Fruit fly (Drosophila melanogaster): ENCODE measurements around the gene Rpn3.
A peak's percentile ranks its signal among the peaks of the same experiment; 100 is the strongest.

Gene Rpn3

DNA sequence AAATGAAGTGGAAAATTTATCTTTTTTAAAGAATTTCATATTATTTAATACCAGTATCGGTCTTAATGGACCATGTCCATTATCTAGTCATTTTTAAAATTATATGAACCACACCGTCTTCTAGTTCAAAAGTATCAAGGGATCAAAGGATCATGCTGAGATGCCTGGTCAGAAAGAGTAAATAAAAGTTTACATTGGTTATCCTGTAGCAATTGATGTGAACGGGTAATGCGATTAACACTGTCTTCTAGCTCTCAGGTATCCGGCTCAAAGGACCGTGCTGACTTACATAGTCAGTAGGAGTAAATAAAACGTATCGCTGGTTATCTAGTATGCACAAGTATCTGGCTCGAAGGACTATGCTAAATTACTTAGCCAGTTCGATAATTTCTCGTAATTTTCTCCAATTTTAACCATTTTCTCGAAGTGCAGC is 32.4 kb upstream of the Rpn3 start (continued):
- TF ChIP-seq otp (GFP tag; IDR thresholded peaks at IDR 0.05): no peak
- no peak for TF ChIP-seq Gug (GFP tag; IDR thresholded peaks at IDR 0.05)
- TF ChIP-seq unc-4 (GFP tag; IDR thresholded peaks at IDR 0.05; ENCODE audit: partially characterized antibody): no peak
- peak; percentile 50 for TF ChIP-seq CG9727 (GFP tag; optimal IDR thresholded peaks at IDR 0.05)
- no peak for TF ChIP-seq pnt (GFP tag; optimal IDR thresholded peaks at IDR 0.05)
- TF ChIP-seq so (GFP tag; IDR thresholded peaks at IDR 0.05): no peak
- TF ChIP-seq ro (GFP tag; IDR thresholded peaks at IDR 0.05): no peak
- no peak for TF ChIP-seq fd3F (GFP tag; optimal IDR thresholded peaks at IDR 0.05)
- TF ChIP-seq CG1792 (GFP tag; optimal IDR thresholded peaks at IDR 0.05): no peak
- no peak for TF ChIP-seq CG8388 (GFP tag; optimal IDR thresholded peaks at IDR 0.05)
- TF ChIP-seq CG11247 (GFP tag; IDR thresholded peaks at IDR 0.05): no peak
- no peak for TF ChIP-seq Dad (GFP tag; optimal IDR thresholded peaks at IDR 0.05)
- TF ChIP-seq NfI (GFP tag; optimal IDR thresholded peaks at IDR 0.05): no peak
- TF ChIP-seq ken (GFP tag; IDR thresholded peaks at IDR 0.05): no peak
- no peak for TF ChIP-seq nau (GFP tag; optimal IDR thresholded peaks at IDR 0.05)
- no peak for TF ChIP-seq ATbp (GFP tag; optimal IDR thresholded peaks at IDR 0.05)
- TF ChIP-seq MTF-1 (GFP tag; optimal IDR thresholded peaks at IDR 0.05; ENCODE audit: borderline replicate concordance): no peak
- TF ChIP-seq TFAM (GFP tag; optimal IDR thresholded peaks at IDR 0.05): no peak
- no peak for TF ChIP-seq crc (GFP tag; optimal IDR thresholded peaks at IDR 0.05)
- TF ChIP-seq H2.0 (GFP tag; IDR thresholded peaks at IDR 0.05): no peak
- TF ChIP-seq sd (tag; optimal IDR thresholded peaks at IDR 0.05): no peak
- no peak for TF ChIP-seq NC2α (GFP tag; optimal IDR thresholded peaks at IDR 0.05)
- TF ChIP-seq CG1647 (GFP tag; optimal IDR thresholded peaks at IDR 0.05): no peak
- no peak for TF ChIP-seq D19A (tag; optimal IDR thresholded peaks at IDR 0.05)
- no peak for TF ChIP-seq lov (optimal IDR thresholded peaks at IDR 0.05)
- no peak for TF ChIP-seq lov (GFP tag; IDR thresholded peaks at IDR 0.05)
- no peak for TF ChIP-seq cwo (GFP tag; optimal IDR thresholded peaks at IDR 0.05)
- 0 out of 2 replicates have a peak, but pooled peaks have one; percentile 3 for TF ChIP-seq lmd (GFP tag; IDR thresholded peaks at IDR 0.05)
- TF ChIP-seq Fer1 (GFP tag; optimal IDR thresholded peaks at IDR 0.05): peak; percentile 24
- no peak for TF ChIP-seq Ravus (GFP tag; IDR thresholded peaks at IDR 0.05)
- TF ChIP-seq CG4424 (GFP tag; optimal IDR thresholded peaks at IDR 0.05): peak; percentile 35
- TF ChIP-seq CG17359 (tag; optimal IDR thresholded peaks at IDR 0.05): no peak
- TF ChIP-seq NK7.1 (GFP tag; optimal IDR thresholded peaks at IDR 0.05): no peak
- TF ChIP-seq dan (GFP tag; IDR thresholded peaks at IDR 0.05): no peak
- TF ChIP-seq Xbp1 (GFP tag; optimal IDR thresholded peaks at IDR 0.05): peak; percentile 9
- TF ChIP-seq nom (GFP tag; optimal IDR thresholded peaks at IDR 0.05): no peak
- TF ChIP-seq pros (GFP tag; optimal IDR thresholded peaks at IDR 0.05): no peak
- TF ChIP-seq Optix (GFP tag; IDR thresholded peaks at IDR 0.05): no peak
- TF ChIP-seq scrt (GFP tag; optimal IDR thresholded peaks at IDR 0.05): no peak
- TF ChIP-seq bigmax (GFP tag; optimal IDR thresholded peaks at IDR 0.05): no peak
- TF ChIP-seq CG15514 (GFP tag; optimal IDR thresholded peaks at IDR 0.05): no peak
- TF ChIP-seq CG1529 (GFP tag; optimal IDR thresholded peaks at IDR 0.05): no peak
- TF ChIP-seq CG16815 (GFP tag; optimal IDR thresholded peaks at IDR 0.05): peak; percentile 7
- TF ChIP-seq CG12155 (GFP tag; optimal IDR thresholded peaks at IDR 0.05): no peak
- peak; percentile 7 for TF ChIP-seq CG12391 (tag; optimal IDR thresholded peaks at IDR 0.05)
- no peak for TF ChIP-seq Xrp1 (GFP tag; IDR thresholded peaks at IDR 0.05)
- no peak for TF ChIP-seq CG8089 (GFP tag; optimal IDR thresholded peaks at IDR 0.05)
- peak; percentile 47; the same call in 2 of the 3 replicates for TF ChIP-seq row (GFP tag; IDR thresholded peaks at IDR 0.05)
- no peak for TF ChIP-seq Bdp1 (GFP tag; optimal IDR thresholded peaks at IDR 0.05)
- TF ChIP-seq HLH54F (GFP tag; optimal IDR thresholded peaks at IDR 0.05): peak; percentile 28
- TF ChIP-seq D19B (GFP tag; optimal IDR thresholded peaks at IDR 0.05): no peak
- no peak for TF ChIP-seq Jarid2 (GFP tag; optimal IDR thresholded peaks at IDR 0.05)
